Fruit fly (Drosophila melanogaster) Kc167 (cell line): ENCODE data around the gene CG5446.

Source experiments
- psq ChIP-seq: fragments of >200 bp; optimal IDR thresholded peaks from 2 replicates; lab custom pipeline; 2017; ENCODE audit warnings: missing external identifiers
- ttk ChIP-seq: sonication (Bioruptor generic); optimal IDR thresholded peaks from 2 replicates; lab custom pipeline; 2017; ENCODE audit warnings: missing external identifiers

- TF ChIP-seq ttk (lab: Kevin White, UChicago) (no peak), psq (lab: Kevin White, UChicago) (no peak)
Observed at dm6 chr2L:12434535-12434938, 7.0 kb upstream of the CG5446 start, which contains the start of gene SC35.
